Fruit fly (Drosophila melanogaster) whole organism, embryonic: Measurements from ENCODE around the gene dsd.

Experiments used
- ATbp ChIP-seq: fragments of 200-800 bp; sonication (Bioruptor generic); optimal IDR thresholded peaks from 2 replicates; lab custom pipeline; 2017; ENCODE audit warnings: missing biosample characterization, mild to moderate bottlenecking, missing genetic modification characterization, missing genetic modification reagents
- Atf-2 ChIP-seq: fragments of 200-800 bp; sonication (Bioruptor generic); optimal IDR thresholded peaks from 2 replicates; lab custom pipeline; 2016; ENCODE audit warnings: missing biosample characterization, missing genetic modification characterization
- B-H1 ChIP-seq: fragments of 200-800 bp; sonication (Bioruptor generic); IDR thresholded peaks from 3 replicates; pipeline ENCODE4 v1.3.6; 2022; ENCODE audit warnings: missing biosample characterization, missing genetic modification characterization
- CG10321 ChIP-seq: fragments of 200-800 bp; sonication (Bioruptor generic); IDR thresholded peaks from 2 replicates; pipeline ENCODE4 v1.3.6; 2022; ENCODE audit warnings: missing biosample characterization, missing genetic modification characterization
- CG10959 ChIP-seq: fragments of 200-800 bp; sonication (Bioruptor generic); IDR thresholded peaks from 2 replicates; pipeline ENCODE4 v1.3.6; 2022; ENCODE audit warnings: missing biosample characterization, missing genetic modification characterization
- CG11398 ChIP-seq: fragments of 200-800 bp; sonication (Bioruptor generic); optimal IDR thresholded peaks from 2 replicates; lab custom pipeline; 2016; ENCODE audit warnings: missing biosample characterization, missing genetic modification characterization
- CG11696 ChIP-seq: fragments of 200-800 bp; sonication (Bioruptor generic); IDR thresholded peaks from 2 replicates; pipeline ENCODE4 v1.3.6; 2022; ENCODE audit warnings: missing biosample characterization, missing genetic modification characterization
- CG12155 ChIP-seq: fragments of 200-800 bp; sonication (Bioruptor generic); optimal IDR thresholded peaks from 3 replicates; lab custom pipeline; 2016; ENCODE audit warnings: missing biosample characterization, missing genetic modification characterization
- CG12744 ChIP-seq: fragments of 200-800 bp; sonication (Bioruptor generic); optimal IDR thresholded peaks from 2 replicates; lab custom pipeline; 2016; ENCODE audit warnings: missing biosample characterization, missing genetic modification characterization
- CG14014 ChIP-seq: fragments of 200-800 bp; sonication (Bioruptor generic); IDR thresholded peaks from 2 replicates; pipeline ENCODE4 v1.3.6; 2022; ENCODE audit warnings: missing biosample characterization, missing genetic modification characterization
- CG14441 ChIP-seq: fragments of 200-800 bp; sonication (Bioruptor generic); IDR thresholded peaks from 2 replicates; pipeline ENCODE4 v1.3.6; 2022; ENCODE audit warnings: missing biosample characterization, missing genetic modification characterization
- CG1603 ChIP-seq: fragments of 200-800 bp; sonication (Bioruptor generic); optimal IDR thresholded peaks from 2 replicates; lab custom pipeline; 2019; ENCODE audit warnings: missing biosample characterization, mild to moderate bottlenecking, missing genetic modification characterization, moderate library complexity
- CG2678 ChIP-seq: fragments of 200-800 bp; sonication (Bioruptor generic); optimal IDR thresholded peaks from 3 replicates; lab custom pipeline; 2019; ENCODE audit warnings: missing biosample characterization, mild to moderate bottlenecking, missing genetic modification characterization, moderate library complexity
- CG30020 ChIP-seq: fragments of 200-800 bp; optimal IDR thresholded peaks from 2 replicates; lab custom pipeline; 2019; ENCODE audit warnings: missing biosample characterization, mild to moderate bottlenecking, missing genetic modification characterization, moderate library complexity
- CG33557 ChIP-seq: fragments of 200-800 bp; sonication (Bioruptor generic); optimal IDR thresholded peaks from 2 replicates; lab custom pipeline; 2019; ENCODE audit warnings: missing biosample characterization, mild to moderate bottlenecking, missing genetic modification characterization, moderate library complexity
- CG3726 ChIP-seq: fragments of 200-800 bp; sonication (Bioruptor generic); IDR thresholded peaks from 3 replicates; pipeline ENCODE4, ENCODE4 v1.3.6; 2022; ENCODE audit warnings: missing biosample characterization, missing genetic modification characterization
- CG3838 ChIP-seq: fragments of 200-800 bp; sonication (Bioruptor generic); optimal IDR thresholded peaks from 3 replicates; lab custom pipeline; 2016; ENCODE audit warnings: missing biosample characterization, missing genetic modification characterization
- CG5953 ChIP-seq: fragments of 200-800 bp; sonication (Bioruptor generic); IDR thresholded peaks from 2 replicates; pipeline ENCODE4 v1.3.6; 2022; ENCODE audit warnings: missing biosample characterization, missing genetic modification characterization
- CG6683 ChIP-seq: fragments of 200-800 bp; sonication (Bioruptor generic); optimal IDR thresholded peaks from 2 replicates; lab custom pipeline; 2017; ENCODE audit warnings: missing biosample characterization, mild to moderate bottlenecking, missing genetic modification characterization, missing genetic modification reagents
- CG6854 ChIP-seq: fragments of 200-800 bp; sonication (Bioruptor generic); optimal IDR thresholded peaks from 3 replicates; lab custom pipeline; 2017; ENCODE audit warnings: missing biosample characterization, mild to moderate bottlenecking, missing genetic modification characterization
- CG7745 ChIP-seq: fragments of 200-800 bp; sonication (Bioruptor generic); optimal IDR thresholded peaks from 2 replicates; lab custom pipeline; 2018; ENCODE audit warnings: missing biosample characterization, mild to moderate bottlenecking, missing genetic modification characterization, moderate library complexity
- CG7786 ChIP-seq: fragments of 200-800 bp; sonication (Bioruptor generic); optimal IDR thresholded peaks from 2 replicates; lab custom pipeline; 2016; ENCODE audit warnings: missing biosample characterization, missing genetic modification characterization
- CG7839 ChIP-seq: fragments of 200-800 bp; sonication (Bioruptor generic); optimal IDR thresholded peaks from 3 replicates; lab custom pipeline; 2018; ENCODE audit warnings: missing biosample characterization, mild to moderate bottlenecking, missing genetic modification characterization, moderate library complexity
- CG7928 ChIP-seq: fragments of 200-800 bp; sonication (Bioruptor generic); optimal IDR thresholded peaks from 2 replicates; lab custom pipeline; 2017; ENCODE audit warnings: missing biosample characterization, mild to moderate bottlenecking, missing genetic modification characterization
- CG7987 ChIP-seq: fragments of 200-800 bp; sonication (Bioruptor generic); optimal IDR thresholded peaks from 2 replicates; lab custom pipeline; 2018; ENCODE audit warnings: missing biosample characterization, mild to moderate bottlenecking, missing genetic modification characterization, moderate library complexity
- CG8290 ChIP-seq, 3 experiments: fragments of 200-800 bp; sonication (Bioruptor generic); optimal IDR thresholded peaks; 2 replicates each; lab custom pipeline; 2016 to 2019; ENCODE audit warnings: missing biosample characterization in 3 of 3, missing genetic modification characterization in 3 of 3, mild to moderate bottlenecking in 2 of 3, moderate library complexity in 1 of 3
- CG8765 ChIP-seq: fragments of 200-800 bp; sonication (Bioruptor generic); IDR thresholded peaks from 2 replicates; pipeline ENCODE4 v1.3.6; 2022; ENCODE audit warnings: missing biosample characterization, missing genetic modification characterization
- CG9932 ChIP-seq: fragments of 200-800 bp; sonication (Bioruptor generic); IDR thresholded peaks from 2 replicates; pipeline ENCODE4 v1.3.6; 2022; ENCODE audit warnings: missing biosample characterization, missing genetic modification characterization
- CoRest ChIP-seq: fragments of 200-800 bp; sonication (Bioruptor generic); optimal IDR thresholded peaks from 3 replicates; lab custom pipeline; 2018; ENCODE audit warnings: missing biosample characterization, mild to moderate bottlenecking, missing genetic modification characterization, moderate library complexity
- Hsf ChIP-seq: fragments of 200-800 bp; sonication (Bioruptor generic); optimal IDR thresholded peaks from 3 replicates; lab custom pipeline; 2016; ENCODE audit warnings: missing biosample characterization, missing genetic modification characterization
- MESR4 ChIP-seq: fragments of 200-800 bp; sonication (Bioruptor generic); optimal IDR thresholded peaks from 2 replicates; lab custom pipeline; 2018; ENCODE audit warnings: missing biosample characterization, mild to moderate bottlenecking, missing genetic modification characterization, moderate library complexity
- Max ChIP-seq: fragments of 200-800 bp; sonication (Bioruptor generic); optimal IDR thresholded peaks from 2 replicates; lab custom pipeline; 2016; ENCODE audit warnings: missing biosample characterization, mild to moderate bottlenecking, missing genetic modification characterization
- Optix ChIP-seq: fragments of 200-800 bp; sonication (Bioruptor generic); IDR thresholded peaks from 3 replicates; pipeline ENCODE4 v1.3.6; 2022; ENCODE audit warnings: missing biosample characterization, missing genetic modification characterization
- Xbp1 ChIP-seq: fragments of 200-800 bp; sonication (Bioruptor generic); optimal IDR thresholded peaks from 3 replicates; lab custom pipeline; 2016; ENCODE audit warnings: missing biosample characterization, mild to moderate bottlenecking, missing genetic modification characterization
- cas ChIP-seq: fragments of 200-800 bp; sonication (Bioruptor generic); IDR thresholded peaks from 2 replicates; pipeline ENCODE4 v1.3.6; 2022; ENCODE audit warnings: missing biosample characterization, missing genetic modification characterization
- cato ChIP-seq: fragments of 200-800 bp; sonication (Bioruptor generic); optimal IDR thresholded peaks from 2 replicates; lab custom pipeline; 2016; ENCODE audit warnings: missing biosample characterization, missing genetic modification characterization, borderline replicate concordance
- dan ChIP-seq: fragments of 200-800 bp; sonication (Bioruptor generic); IDR thresholded peaks from 2 replicates; pipeline ENCODE4 v1.3.6; 2022; ENCODE audit warnings: missing biosample characterization, missing genetic modification characterization
- dmrt11E ChIP-seq: fragments of 200-800 bp; sonication (Bioruptor generic); optimal IDR thresholded peaks from 3 replicates; lab custom pipeline; 2018; ENCODE audit warnings: missing biosample characterization, mild to moderate bottlenecking, missing genetic modification characterization, moderate library complexity
- dpn ChIP-seq, 2 experiments: fragments of 200-800 bp; sonication (Bioruptor generic); optimal IDR thresholded peaks; 3 replicates each; lab custom pipeline; 2016; ENCODE audit warnings: missing biosample characterization in 2 of 2, missing genetic modification characterization in 2 of 2
- dysf ChIP-seq: fragments of 200-800 bp; sonication (Bioruptor generic); IDR thresholded peaks from 3 replicates; pipeline ENCODE4 v1.3.6; 2022; ENCODE audit warnings: missing biosample characterization, missing genetic modification characterization
- gcm2 ChIP-seq: fragments of 200-800 bp; sonication (Bioruptor generic); optimal IDR thresholded peaks from 2 replicates; lab custom pipeline; 2016; ENCODE audit warnings: missing biosample characterization, missing genetic modification characterization
- lab ChIP-seq: fragments of 200-800 bp; sonication (Bioruptor generic); optimal IDR thresholded peaks from 3 replicates; lab custom pipeline; 2017; ENCODE audit warnings: missing biosample characterization, missing genetic modification characterization, mild to moderate bottlenecking, moderate library complexity, missing genetic modification reagents
- nom ChIP-seq: fragments of 200-800 bp; sonication (Bioruptor generic); optimal IDR thresholded peaks from 2 replicates; lab custom pipeline; 2017; ENCODE audit warnings: missing biosample characterization, missing genetic modification characterization, mild to moderate bottlenecking, moderate library complexity, missing genetic modification reagents
- org-1 ChIP-seq: fragments of 200-800 bp; sonication (Bioruptor generic); optimal IDR thresholded peaks from 2 replicates; lab custom pipeline; 2017; ENCODE audit warnings: missing biosample characterization, missing genetic modification characterization
- shn ChIP-seq: fragments of 200-800 bp; sonication (Bioruptor generic); optimal IDR thresholded peaks from 3 replicates; lab custom pipeline; 2016; ENCODE audit warnings: missing biosample characterization, missing genetic modification characterization
- stwl ChIP-seq: fragments of 200-800 bp; sonication (Bioruptor generic); optimal IDR thresholded peaks from 3 replicates; lab custom pipeline; 2018; ENCODE audit warnings: missing biosample characterization, mild to moderate bottlenecking, missing genetic modification characterization, moderate library complexity
- tio ChIP-seq: fragments of 200-800 bp; sonication (Bioruptor generic); optimal IDR thresholded peaks from 2 replicates; lab custom pipeline; 2017; ENCODE audit warnings: missing biosample characterization, missing genetic modification characterization, inconsistent platforms
- tll ChIP-seq, 2 experiments: fragments of 200-800 bp in 1 of 2; fragments of >200 bp in 1 of 2; sonication (Bioruptor generic) in 1 of 2; optimal IDR thresholded peaks; 2 replicates each; lab custom pipeline; 2017 to 2019; ENCODE audit warnings: missing biosample characterization in 2 of 2, missing genetic modification characterization in 2 of 2, mild to moderate bottlenecking in 1 of 2, moderate library complexity in 1 of 2
- usp ChIP-seq: fragments of >200 bp; optimal IDR thresholded peaks from 2 replicates; lab custom pipeline; 2017; ENCODE audit warnings: missing biosample characterization, missing genetic modification characterization

dsd gene

DNA sequence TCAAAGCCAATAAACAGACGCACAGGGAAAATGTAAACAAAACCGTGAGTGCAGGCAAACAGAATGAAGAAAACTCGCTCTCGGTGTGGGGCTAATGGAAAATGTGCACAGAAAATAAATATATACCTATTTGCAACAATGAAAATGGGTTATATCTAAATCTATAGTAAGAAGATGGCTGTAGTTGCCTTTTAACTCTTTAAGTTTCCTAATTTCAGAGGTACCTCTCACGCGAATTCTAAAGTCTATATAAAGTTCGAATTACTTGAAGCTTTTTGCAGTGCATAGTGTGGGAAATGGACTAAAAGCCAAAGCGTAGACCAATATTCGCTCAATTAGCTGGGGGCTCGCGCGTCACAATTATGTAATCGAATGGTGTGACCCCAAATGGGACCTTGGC is 52.2 kb downstream of the dsd start (continued):
- TF ChIP-seq CG8290 (GFP tag; optimal IDR thresholded peaks at IDR 0.05; lab: Kevin White, UChicago) (peak; percentile 15), CG8290 (tag; optimal IDR thresholded peaks at IDR 0.05; lab: Kevin White, UChicago) (no peak), dmrt11E (tag; lab: Kevin White, UChicago) (peak; percentile 85), CG3838 (GFP tag; lab: Kevin White, UChicago) (peak; percentile 32), MESR4 (GFP tag; lab: Kevin White, UChicago) (peak; percentile 14), dysf (GFP tag; lab: Robert Waterston, UW) (peak; percentile 90), CG3726 (peak; percentile 77; the same call in 2 of the 3 replicates), nom (GFP tag; lab: Kevin White, UChicago) (no peak), CG11398 (GFP tag; lab: Kevin White, UChicago) (no peak), stwl (no peak), shn (peak; percentile 56), Atf-2 (peak; percentile 50), tio (GFP tag; lab: Kevin White, UChicago) (peak; percentile 68), dpn (GFP tag; optimal IDR thresholded peaks at IDR 0.05; lab: Kevin White, UChicago) (peak; percentile 70 to 84), CG10321 (GFP tag; lab: Robert Waterston, UW) (0 out of 2 replicates have a peak, but pooled peaks have one; percentile 30), CG1603 (peak; percentile 81), CG30020 (peak; percentile 35), Optix (GFP tag; lab: Robert Waterston, UW) (peak; percentile 79; the same call in 2 of the 3 replicates), Xbp1 (GFP tag; lab: Kevin White, UChicago) (peak; percentile 83), CG14014 (GFP tag; lab: Robert Waterston, UW) (peak; percentile 82), CG8765 (GFP tag; lab: Robert Waterston, UW) (peak; percentile 40; the same call in 1 of the 2 replicates), CG14441 (GFP tag; lab: Robert Waterston, UW) (peak; percentile 76), cas (0 out of 2 replicates have a peak, but pooled peaks have one; percentile 47), CG9932 (peak; percentile 55), B-H1 (GFP tag; lab: Robert Waterston, UW) (peak; percentile 69), CG11696 (0 out of 2 replicates have a peak, but pooled peaks have one; percentile 40), usp (GFP tag; lab: Kevin White, UChicago) (no peak), CG6854 (GFP tag; lab: Kevin White, UChicago) (peak; percentile 34), dan (GFP tag; lab: Robert Waterston, UW) (peak; percentile 42; the same call in 1 of the 2 replicates), Max (GFP tag; lab: Kevin White, UChicago) (peak; percentile 8), CG10959 (peak; percentile 84), cato (GFP tag; lab: Kevin White, UChicago) (peak; percentile 56), org-1 (peak; percentile 73), CG7987 (peak; percentile 32), CG7928 (GFP tag; lab: Kevin White, UChicago) (no peak), gcm2 (GFP tag; lab: Kevin White, UChicago) (peak; percentile 48), Hsf (GFP tag; lab: Kevin White, UChicago) (peak; percentile 79), CG7839 (tag; lab: Kevin White, UChicago) (peak; percentile 89), CG33557 (GFP tag; lab: Kevin White, UChicago) (peak; percentile 58), CG2678 (peak; percentile 87), CoRest (tag; lab: Kevin White, UChicago) (peak; percentile 84), tll (GFP tag; optimal IDR thresholded peaks at IDR 0.05; lab: Kevin White, UChicago) (no peak), lab (peak; percentile 85), CG12155 (GFP tag; lab: Kevin White, UChicago) (peak; percentile 60), ATbp (GFP tag; lab: Kevin White, UChicago) (peak; percentile 83), CG7786 (peak; percentile 69), CG7745 (tag; lab: Kevin White, UChicago) (peak; percentile 29), CG12744 (GFP tag; lab: Kevin White, UChicago) (peak; percentile 55), CG5953 (0 out of 2 replicates have a peak, but pooled peaks have one; percentile 43), CG6683 (GFP tag; lab: Kevin White, UChicago) (peak; percentile 51)
